Worm (Caenorhabditis elegans) whole organism, L1 larva: ENCODE data around the gene ZK355.3.

Source experiments
- F16B12.6 ChIP-seq: fragments of 150-350 bp; optimal IDR thresholded peaks from 2 replicates; lab custom pipeline; 2014; ENCODE audit warnings: missing biosample characterization, missing genetic modification characterization
- aha-1 ChIP-seq: fragments of 150-350 bp; optimal IDR thresholded peaks from 2 replicates; lab custom pipeline; 2014; ENCODE audit warnings: missing biosample characterization, missing genetic modification characterization
- aly-2 ChIP-seq: fragments of 150-350 bp; optimal IDR thresholded peaks from 2 replicates; lab custom pipeline; 2014; ENCODE audit warnings: missing biosample characterization, missing genetic modification characterization
- ceh-82 ChIP-seq, 3 experiments: fragments of 150-350 bp in 1 of 3; sonication (generic microtip) in 2 of 3; optimal IDR thresholded peaks; 2 replicates each; lab custom pipeline; 2014 to 2017; ENCODE audit warnings: missing biosample characterization in 3 of 3, missing genetic modification characterization in 3 of 3
- ceh-88 ChIP-seq: fragments of 200-800 bp; sonication (Bioruptor generic); IDR thresholded peaks from 2 replicates; pipeline ENCODE4 v1.3.6; 2022; ENCODE audit warnings: missing genetic modification characterization, missing compliant biosample characterization
- dpl-1 ChIP-seq, 3 experiments: fragments of 150-350 bp in 2 of 3; sonication (generic microtip) in 1 of 3; optimal IDR thresholded peaks; 2 replicates each; lab custom pipeline; 2014 to 2017; ENCODE audit warnings: missing biosample characterization in 3 of 3, missing genetic modification characterization in 3 of 3, missing genetic modification reagents in 3 of 3
- efl-1 ChIP-seq, 4 experiments: fragments of 150-350 bp; optimal IDR thresholded peaks in 3 of 4; peaks in 1 of 4; 1 replicate in 1 of 4; 2 replicates in 3 of 4; lab custom pipeline; 2014; ENCODE audit warnings: missing biosample characterization in 2 of 4, missing genetic modification characterization in 2 of 4, missing genetic modification reagents in 2 of 4
- egl-13 ChIP-seq: sonication (generic microtip); optimal IDR thresholded peaks from 2 replicates; lab custom pipeline; 2016; ENCODE audit warnings: missing genotype, missing genetic modification reagents, missing genetic modification characterization, missing compliant biosample characterization
- elt-2 ChIP-seq: sonication (generic microtip); optimal IDR thresholded peaks from 2 replicates; lab custom pipeline; 2016; ENCODE audit warnings: missing genetic modification characterization, mild to moderate bottlenecking, inconsistent platforms, missing compliant biosample characterization, missing genetic modification reagents
- fkh-8 ChIP-seq: sonication (generic microtip); optimal IDR thresholded peaks from 2 replicates; lab custom pipeline; 2016; ENCODE audit warnings: mild to moderate bottlenecking, missing genetic modification characterization, missing compliant biosample characterization
- hlh-4 ChIP-seq: sonication (generic microtip); optimal IDR thresholded peaks from 2 replicates; lab custom pipeline; 2016; ENCODE audit warnings: mild to moderate bottlenecking, missing genetic modification characterization, missing compliant biosample characterization
- hpl-2 ChIP-seq: fragments of 150-350 bp; optimal IDR thresholded peaks from 2 replicates; lab custom pipeline; 2014; ENCODE audit warnings: missing biosample characterization, missing genetic modification reagents, missing genetic modification characterization
- irx-1 ChIP-seq: sonication (generic microtip); optimal IDR thresholded peaks from 2 replicates; lab custom pipeline; 2016; ENCODE audit warnings: missing genetic modification characterization, missing compliant biosample characterization
- lin-35 ChIP-seq, 2 experiments: fragments of 150-350 bp; optimal IDR thresholded peaks; 2 replicates each; lab custom pipeline; 2014; ENCODE audit warnings: missing biosample characterization in 2 of 2, missing genetic modification characterization in 2 of 2, missing genetic modification reagents in 2 of 2
- lir-3 ChIP-seq: sonication (generic microtip); optimal IDR thresholded peaks from 2 replicates; lab custom pipeline; 2016; ENCODE audit warnings: mild to moderate bottlenecking, missing genetic modification characterization, moderate library complexity, missing compliant biosample characterization; ENCODE audit not compliant: poor library complexity
- mdl-1 ChIP-seq, 2 experiments: fragments of 150-350 bp; optimal IDR thresholded peaks; 2 replicates each; lab custom pipeline; 2014 to 2017; ENCODE audit warnings: missing biosample characterization in 2 of 2, missing genetic modification characterization in 2 of 2, inconsistent platforms in 1 of 2
- mep-1 ChIP-seq: fragments of 150-350 bp; optimal IDR thresholded peaks from 2 replicates; lab custom pipeline; 2014; ENCODE audit warnings: missing biosample characterization, missing genetic modification characterization
- nhr-11 ChIP-seq: fragments of 150-350 bp; optimal IDR thresholded peaks from 2 replicates; lab custom pipeline; 2014; ENCODE audit warnings: missing biosample characterization, missing genetic modification characterization
- nhr-47 ChIP-seq: sonication (generic microtip); optimal IDR thresholded peaks from 2 replicates; lab custom pipeline; 2016; ENCODE audit warnings: mild to moderate bottlenecking, missing genetic modification characterization, moderate library complexity, missing compliant biosample characterization
- nhr-71 ChIP-seq: sonication (generic microtip); optimal IDR thresholded peaks from 2 replicates; lab custom pipeline; 2016; ENCODE audit warnings: mild to moderate bottlenecking, missing genetic modification characterization, moderate library complexity, missing compliant biosample characterization
- nhr-76 ChIP-seq: sonication (generic microtip); optimal IDR thresholded peaks from 2 replicates; lab custom pipeline; 2017; ENCODE audit warnings: missing biosample characterization, missing genetic modification characterization
- nhr-77 ChIP-seq: fragments of 150-350 bp; optimal IDR thresholded peaks from 2 replicates; lab custom pipeline; 2014; ENCODE audit warnings: missing biosample characterization, missing genetic modification characterization
- nhr-84 ChIP-seq: sonication (generic microtip); optimal IDR thresholded peaks from 2 replicates; lab custom pipeline; 2017; ENCODE audit warnings: missing biosample characterization, missing genetic modification characterization
- nhr-90 ChIP-seq: sonication (generic microtip); optimal IDR thresholded peaks from 2 replicates; lab custom pipeline; 2016; ENCODE audit warnings: mild to moderate bottlenecking, missing genetic modification characterization, missing compliant biosample characterization; ENCODE audit not compliant: poor library complexity
- pag-3 ChIP-seq: sonication (generic microtip); optimal IDR thresholded peaks from 2 replicates; lab custom pipeline; 2017; ENCODE audit warnings: missing genetic modification characterization, mild to moderate bottlenecking, missing compliant biosample characterization, antibody characterized with exemption, borderline replicate concordance; ENCODE audit not compliant: insufficient read depth
- rnt-1 ChIP-seq: sonication (generic microtip); optimal IDR thresholded peaks from 2 replicates; lab custom pipeline; 2016; ENCODE audit warnings: mild to moderate bottlenecking, missing genetic modification characterization, moderate library complexity, missing compliant biosample characterization
- skn-1 ChIP-seq: fragments of 150-350 bp; optimal IDR thresholded peaks from 2 replicates; lab custom pipeline; 2014; ENCODE audit warnings: missing biosample characterization, missing genetic modification characterization
- snpc-4 ChIP-seq: fragments of 150-350 bp; optimal IDR thresholded peaks from 2 replicates; lab custom pipeline; 2014; ENCODE audit warnings: missing biosample characterization, missing genetic modification characterization
- sox-4 ChIP-seq: sonication (generic microtip); optimal IDR thresholded peaks from 2 replicates; lab custom pipeline; 2016; ENCODE audit warnings: missing genetic modification characterization, missing compliant biosample characterization
- sptf-1 ChIP-seq: fragments of 150-350 bp; optimal IDR thresholded peaks from 2 replicates; lab custom pipeline; 2014; ENCODE audit warnings: missing biosample characterization, missing genetic modification characterization
- sup-37 ChIP-seq: fragments of 200-800 bp; sonication (Bioruptor generic); optimal IDR thresholded peaks from 2 replicates; lab custom pipeline; 2018; ENCODE audit warnings: mild to moderate bottlenecking, missing genetic modification characterization, missing compliant biosample characterization
- tbx-2 ChIP-seq: sonication (generic microtip); optimal IDR thresholded peaks from 2 replicates; lab custom pipeline; 2016; ENCODE audit warnings: missing genetic modification characterization, missing compliant biosample characterization
- unc-130 ChIP-seq: fragments of 150-350 bp; optimal IDR thresholded peaks from 2 replicates; lab custom pipeline; 2017; ENCODE audit warnings: missing biosample characterization, missing genetic modification characterization, inconsistent platforms
- unc-30 ChIP-seq: sonication (generic microtip); optimal IDR thresholded peaks from 2 replicates; lab custom pipeline; 2017; ENCODE audit warnings: missing biosample characterization, missing genetic modification characterization
- unc-62 ChIP-seq: fragments of 150-350 bp; optimal IDR thresholded peaks from 2 replicates; lab custom pipeline; 2014; ENCODE audit warnings: missing biosample characterization, missing genetic modification reagents, missing genetic modification characterization
- unc-86 ChIP-seq: sonication (generic microtip); optimal IDR thresholded peaks from 2 replicates; lab custom pipeline; 2016; ENCODE audit warnings: missing genetic modification characterization, missing compliant biosample characterization
- vab-15 ChIP-seq: sonication (generic microtip); optimal IDR thresholded peaks from 2 replicates; lab custom pipeline; 2017; ENCODE audit warnings: missing genotype, mild to moderate bottlenecking, missing genetic modification characterization, missing compliant biosample characterization
- xbp-1 ChIP-seq: sonication (generic microtip); optimal IDR thresholded peaks from 2 replicates; lab custom pipeline; 2016; ENCODE audit warnings: missing genetic modification characterization, missing compliant biosample characterization
- zip-4 ChIP-seq: fragments of 200-800 bp; sonication (Bioruptor generic); optimal IDR thresholded peaks from 2 replicates; lab custom pipeline; 2018; ENCODE audit warnings: mild to moderate bottlenecking, missing genetic modification characterization, moderate library complexity, missing compliant biosample characterization

Gene ZK355.3

ce11 chrII:2888957-2889630 is 38.3 kb downstream of the ZK355.3 start, which contains the start of gene pinn-1 (continued):
- peak; percentile 100 for TF ChIP-seq rnt-1 (tag; lab: Kevin White, UChicago)
- no peak for TF ChIP-seq unc-62 (GFP tag; lab: Kevin White, UChicago)
- peak; percentile 94 for TF ChIP-seq unc-130
- peak; percentile 97 for TF ChIP-seq nhr-47 (tag; lab: Kevin White, UChicago)
- peak; percentile 67 for TF ChIP-seq nhr-77 (tag; lab: Kevin White, UChicago)
- TF ChIP-seq lin-35 (GFP tag; optimal IDR thresholded peaks at IDR 0.05; lab: Kevin White, UChicago): peak; percentile 85 to 87
- TF ChIP-seq egl-13: peak; percentile 97
- peak; percentile 86 for TF ChIP-seq elt-2 (tag; lab: Kevin White, UChicago)
- TF ChIP-seq snpc-4 (tag; lab: Kevin White, UChicago): peak; percentile 75
- TF ChIP-seq pag-3 (tag; lab: Kevin White, UChicago): no peak
- TF ChIP-seq F16B12.6: peak; percentile 61
- TF ChIP-seq dpl-1 (GFP tag; optimal IDR thresholded peaks at IDR 0.05; lab: Kevin White, UChicago): peak; percentile 78 to 84 (median 83)
- TF ChIP-seq aha-1: no peak
- TF ChIP-seq sptf-1 (tag; lab: Kevin White, UChicago): no peak
- TF ChIP-seq hpl-2 (GFP tag; lab: Kevin White, UChicago): peak; percentile 56
- peak; percentile 61 for TF ChIP-seq aly-2 (tag; lab: Kevin White, UChicago)
- no peak for TF ChIP-seq nhr-76 (tag; lab: Kevin White, UChicago)
- TF ChIP-seq nhr-90 (tag; lab: Kevin White, UChicago): peak; percentile 98
- TF ChIP-seq sox-4 (tag; lab: Kevin White, UChicago): peak; percentile 95
- no peak for TF ChIP-seq hlh-4 (tag; lab: Kevin White, UChicago)
- no peak for TF ChIP-seq nhr-84 (tag; lab: Kevin White, UChicago)
- TF ChIP-seq ceh-82 (tag; optimal IDR thresholded peaks at IDR 0.05; lab: Kevin White, UChicago): peak; percentile 95 to 98 (median 95)
- peak; percentile 98 for TF ChIP-seq irx-1
- peak; percentile 89 for TF ChIP-seq unc-86 (tag; lab: Kevin White, UChicago)
- TF ChIP-seq ceh-88 (GFP tag; lab: Robert Waterston, UW): peak; percentile 79
- no peak for TF ChIP-seq unc-30 (tag; lab: Kevin White, UChicago)
- TF ChIP-seq tbx-2 (tag; lab: Kevin White, UChicago): peak; percentile 95
- peak; percentile 11 for TF ChIP-seq nhr-11 (tag; lab: Kevin White, UChicago)
- TF ChIP-seq nhr-71 (tag; lab: Kevin White, UChicago): peak; percentile 96
- peak; percentile 84 for TF ChIP-seq skn-1 (tag; lab: Kevin White, UChicago)
- TF ChIP-seq lir-3 (tag; lab: Kevin White, UChicago): peak; percentile 97
- TF ChIP-seq zip-4 (GFP tag; lab: Kevin White, UChicago): peak; percentile 85
- TF ChIP-seq vab-15 (tag; lab: Kevin White, UChicago): peak; percentile 97

- TF ChIP-seq zip-4 (GFP tag; lab: Kevin White, UChicago) (no peak), ceh-82 (tag; optimal IDR thresholded peaks at IDR 0.05; lab: Kevin White, UChicago) (no peak), mep-1 (tag; lab: Kevin White, UChicago) (no peak), xbp-1 (tag; lab: Kevin White, UChicago) (no peak), unc-130 (no peak)
These were observed 41.6 kb downstream of the ZK355.3 start for ce11 chrII:2885518-2886449.

ce11 chrII:2884810-2885209 is 42.6 kb downstream of the ZK355.3 start, which contains the start of gene pigw-1:
Gene pigw-1 (minus strand): TSS chrII:2884910.
- TF ChIP-seq sup-37 (no peak), lin-35 (GFP tag; optimal IDR thresholded peaks at IDR 0.05; lab: Kevin White, UChicago) (no peak), mdl-1 (tag; optimal IDR thresholded peaks at IDR 0.05; lab: Kevin White, UChicago) (no peak), efl-1 (optimal IDR thresholded peaks at IDR 0.05; lab: Kevin White, UChicago) (no peak), efl-1 (GFP tag; optimal IDR thresholded peaks at IDR 0.05 in 1 of 2; lab: Kevin White, UChicago) (no peak), unc-30 (tag; lab: Kevin White, UChicago) (no peak), zip-4 (GFP tag; lab: Kevin White, UChicago) (no peak), fkh-8 (tag; lab: Kevin White, UChicago) (no peak), pag-3 (tag; lab: Kevin White, UChicago) (no peak), ceh-82 (tag; optimal IDR thresholded peaks at IDR 0.05; lab: Kevin White, UChicago) (no peak), sox-4 (tag; lab: Kevin White, UChicago) (no peak)
